Fruit fly (Drosophila melanogaster): ENCODE measurements around the gene CG6333.

CG6333 gene

dm6 chr3L:17433555-17433954 lies 52.5 kb downstream of the CG6333 start, which contains the start of the genes Coq4 and CG32176 (continued):
- TF ChIP-seq Max (GFP tag; optimal IDR thresholded peaks at IDR 0.05) (peak; percentile 98), CG15269 (tag; optimal IDR thresholded peaks at IDR 0.05) (peak; percentile 98), CG15696 (tag; optimal IDR thresholded peaks at IDR 0.05) (peak; percentile 98), ATbp (GFP tag; optimal IDR thresholded peaks at IDR 0.05) (peak; percentile 95), CG3163 (GFP tag; optimal IDR thresholded peaks at IDR 0.05) (peak; percentile 88), slp2 (GFP tag; optimal IDR thresholded peaks at IDR 0.05) (peak; percentile 98), CG6254 (GFP tag; optimal IDR thresholded peaks at IDR 0.05) (peak; percentile 90), CG8089 (GFP tag; optimal IDR thresholded peaks at IDR 0.05) (peak; percentile 97), amos (GFP tag; IDR thresholded peaks at IDR 0.05; ENCODE audit: partially characterized antibody) (peak; percentile 49; the same call in 1 of the 2 replicates), gt (GFP tag; IDR thresholded peaks at IDR 0.05) (peak; percentile 95), CG7786 (GFP tag; optimal IDR thresholded peaks at IDR 0.05) (peak; percentile 98), Camta (GFP tag; optimal IDR thresholded peaks at IDR 0.05) (peak; percentile 98), klu (GFP tag; IDR thresholded peaks at IDR 0.05) (peak; percentile 96), MTF-1 (GFP tag; optimal IDR thresholded peaks at IDR 0.05; ENCODE audit: borderline replicate concordance) (peak; percentile 93), ab (GFP tag; optimal IDR thresholded peaks at IDR 0.05) (peak; percentile 96), Neu2 (GFP tag; optimal IDR thresholded peaks at IDR 0.05; ENCODE audit: borderline replicate concordance) (peak; percentile 93), Ssrp (tag; optimal IDR thresholded peaks at IDR 0.05) (peak; percentile 98), CG2199 (GFP tag; IDR thresholded peaks at IDR 0.05) (peak; percentile 93), nau (GFP tag; optimal IDR thresholded peaks at IDR 0.05) (peak; percentile 93), dmrt99B (tag; optimal IDR thresholded peaks at IDR 0.05) (peak; percentile 97), CG31224 (GFP tag; IDR thresholded peaks at IDR 0.05) (peak; percentile 95), Elba2 (GFP tag; optimal IDR thresholded peaks at IDR 0.05) (peak; percentile 91), CG7963 (GFP tag; IDR thresholded peaks at IDR 0.05; ENCODE audit: partially characterized antibody) (peak; percentile 80), org-1 (GFP tag; optimal IDR thresholded peaks at IDR 0.05) (peak; percentile 93), Sox100B (GFP tag; optimal IDR thresholded peaks at IDR 0.05) (peak; percentile 93), CG34422 (GFP tag; IDR thresholded peaks at IDR 0.05) (peak; percentile 99), CG14667 (GFP tag; IDR thresholded peaks at IDR 0.05) (peak; percentile 97), da (GFP tag; optimal IDR thresholded peaks at IDR 0.05) (peak; percentile 95), Jarid2 (GFP tag; optimal IDR thresholded peaks at IDR 0.05) (peak; percentile 84), CG4360 (GFP tag; IDR thresholded peaks at IDR 0.05) (peak; percentile 73), Sry-δ (GFP tag; optimal IDR thresholded peaks at IDR 0.05) (peak; percentile 76), Mes4 (GFP tag; optimal IDR thresholded peaks at IDR 0.05) (peak; percentile 96), inv (GFP tag; IDR thresholded peaks at IDR 0.05; ENCODE audit: partially characterized antibody) (peak; percentile 59), Doc3 (GFP tag; IDR thresholded peaks at IDR 0.05; ENCODE audit: partially characterized antibody) (no peak), seq (GFP tag; IDR thresholded peaks at IDR 0.05) (peak; percentile 97), CoRest (tag; optimal IDR thresholded peaks at IDR 0.05) (peak; percentile 98), CG18764 (GFP tag; optimal IDR thresholded peaks at IDR 0.05) (peak; percentile 98), CG7987 (GFP tag; optimal IDR thresholded peaks at IDR 0.05) (peak; percentile 95), ash1 (GFP tag; optimal IDR thresholded peaks at IDR 0.05) (peak; percentile 91), Myb (GFP tag; optimal IDR thresholded peaks at IDR 0.05) (peak; percentile 88), unc-4 (GFP tag; IDR thresholded peaks at IDR 0.05; ENCODE audit: partially characterized antibody) (peak; percentile 55; the same call in 1 of the 2 replicates), Dek (tag; optimal IDR thresholded peaks at IDR 0.05) (peak; percentile 97), CG1832 (GFP tag; optimal IDR thresholded peaks at IDR 0.05) (no peak), Dll (GFP tag; IDR thresholded peaks at IDR 0.05; ENCODE audit: partially characterized antibody) (peak; percentile 65; the same call in 3 of the 4 replicates), so (GFP tag; IDR thresholded peaks at IDR 0.05) (peak; percentile 97), CG7357 (GFP tag; IDR thresholded peaks at IDR 0.05) (peak; percentile 94), HLH4C (GFP tag; IDR thresholded peaks at IDR 0.05; ENCODE audit: partially characterized antibody) (peak; percentile 62), mld (GFP tag; IDR thresholded peaks at IDR 0.05; ENCODE audit: partially characterized antibody) (0 out of 3 replicates have a peak, but pooled peaks have one; percentile 45), cg (GFP tag; optimal IDR thresholded peaks at IDR 0.05) (no peak)

Measured in whole organism, embryonic.